Worm (Caenorhabditis elegans) whole organism, L4 larva: ENCODE measurements around the gene cyp-35A2.

Source experiments
- R02D3.7 ChIP-seq: fragments of 150-350 bp; sonication (generic microtip); optimal IDR thresholded peaks from 3 replicates; lab custom pipeline; 2014; ENCODE audit warnings: missing biosample characterization, missing genetic modification characterization
- aly-2 ChIP-seq: sonication (generic microtip); optimal IDR thresholded peaks from 2 replicates; lab custom pipeline; 2018; ENCODE audit warnings: missing biosample characterization, missing genetic modification characterization
- ama-1 ChIP-seq: fragments of 150-350 bp; optimal IDR thresholded peaks from 2 replicates; lab custom pipeline; 2014; ENCODE audit warnings: inconsistent platforms, mixed read lengths
- arid-1 ChIP-seq: fragments of 200-800 bp; sonication (Bioruptor generic); conservative IDR thresholded peaks from 2 replicates; pipeline ENCODE4 v1.3.6; 2022; ENCODE audit warnings: missing genetic modification reagents, missing genetic modification characterization, missing compliant biosample characterization
- ceh-62 ChIP-seq: sonication (generic microtip); optimal IDR thresholded peaks from 2 replicates; lab custom pipeline; 2017; ENCODE audit warnings: missing biosample characterization, missing genetic modification characterization
- nhr-25 ChIP-seq: sonication (generic microtip); optimal IDR thresholded peaks from 2 replicates; lab custom pipeline; 2017; ENCODE audit warnings: missing genetic modification characterization, mild to moderate bottlenecking, missing compliant biosample characterization, antibody characterized with exemption, moderate library complexity, borderline replicate concordance; ENCODE audit not compliant: insufficient read depth
- nhr-76 ChIP-seq: fragments of 150-350 bp; optimal IDR thresholded peaks from 2 replicates; lab custom pipeline; 2014; ENCODE audit warnings: missing biosample characterization, missing genetic modification characterization
- pha-4 ChIP-seq, 2 experiments: fragments of 150-350 bp in 1 of 2; fragments of 200-800 bp in 1 of 2; sonication (Bioruptor generic) in 1 of 2; IDR thresholded peaks in 1 of 2; optimal IDR thresholded peaks in 1 of 2; 2 replicates each; pipeline versions ENCODE4 v1.3.6 to Lab custom; 2014 to 2022; ENCODE audit warnings: missing genetic modification characterization in 2 of 2, missing genetic modification reagents in 2 of 2, missing biosample characterization in 1 of 2, missing compliant biosample characterization in 1 of 2
- saeg-2 ChIP-seq: fragments of 200-800 bp; sonication (Bioruptor generic); IDR thresholded peaks from 2 replicates; pipeline ENCODE4 v1.3.6; 2022; ENCODE audit warnings: missing genetic modification reagents, missing genetic modification characterization, missing compliant biosample characterization
- ztf-11 ChIP-seq: fragments of 150-350 bp; optimal IDR thresholded peaks from 2 replicates; lab custom pipeline; 2014; ENCODE audit warnings: missing biosample characterization, missing genetic modification characterization

- TF ChIP-seq saeg-2 (GFP tag; lab: Robert Waterston, UW) (no peak), aly-2 (tag; lab: Kevin White, UChicago) (no peak), ama-1 (lab: Kevin White, UChicago) (no peak), arid-1 (GFP tag; lab: Robert Waterston, UW) (no peak), ceh-62 (no peak), ztf-11 (tag; lab: Kevin White, UChicago) (no peak), pha-4 (GFP tag; IDR thresholded peaks at IDR 0.05; lab: Robert Waterston, UW) (no peak), pha-4 (tag; optimal IDR thresholded peaks at IDR 0.05; lab: Kevin White, UChicago) (no peak), R02D3.7 (tag; lab: Kevin White, UChicago) (no peak), nhr-25 (tag; lab: Kevin White, UChicago) (no peak), nhr-76 (tag; lab: Kevin White, UChicago) (no peak)
Measured at ce11 chrV:7395359-7395758, 31.4 kb upstream of the cyp-35A2 start, which contains the start of gene srx-9.
